Fruit fly (Drosophila melanogaster) whole organism, wandering third instar larva: ENCODE results near the gene tal-AA.

ENCODE experiments used
- dl ChIP-seq, 2 experiments: fragments of 175-275, 200-275 bp in 1 of 2; fragments of 200-275 bp in 1 of 2; sonication (Bioruptor generic); optimal IDR thresholded peaks; lab custom pipeline; 2018; ENCODE audit warnings: mild to moderate bottlenecking in 2 of 2, missing biosample characterization in 2 of 2, missing genetic modification characterization in 2 of 2, moderate library complexity in 2 of 2; ENCODE audit not compliant: partially characterized antibody in 2 of 2, insufficient read depth in 1 of 2
- psq ChIP-seq: fragments of 200-800 bp; sonication (Bioruptor generic); optimal IDR thresholded peaks from 3 replicates; lab custom pipeline; 2017; ENCODE audit warnings: missing biosample characterization, mild to moderate bottlenecking, missing genetic modification characterization, moderate library complexity
- sage ChIP-seq: fragments of 200-800 bp; sonication (Bioruptor generic); optimal IDR thresholded peaks from 2 replicates; lab custom pipeline; 2016; ENCODE audit warnings: missing biosample characterization, mild to moderate bottlenecking, missing genetic modification characterization
- usp ChIP-seq: fragments of >200 bp; optimal IDR thresholded peaks from 2 replicates; lab custom pipeline; 2017; ENCODE audit warnings: missing biosample characterization, missing genetic modification characterization

- TF ChIP-seq usp (GFP tag; lab: Kevin White, UChicago) (no peak), dl (GFP tag; optimal IDR thresholded peaks at IDR 0.05; lab: Kevin White, UChicago; ENCODE audit: insufficient read depth in 1 of 2, partially characterized antibody in 2 of 2) (no peak), psq (GFP tag; lab: Kevin White, UChicago) (no peak), sage (GFP tag; lab: Kevin White, UChicago) (no peak)
Measured at dm6 chr3R:13839883-13840412, 27.0 kb downstream of the tal-AA start, which contains the start of gene CG31495.
